Fruit fly (Drosophila melanogaster): Measurements from ENCODE around the gene CG15715.

Gene CG15715

dm6 chr3L:15826985-15827635 is 10.2 kb downstream of the CG15715 start (continued):
- TF ChIP-seq sqz (GFP tag; optimal IDR thresholded peaks at IDR 0.05) (peak; percentile 76), CG6854 (GFP tag; optimal IDR thresholded peaks at IDR 0.05) (peak; percentile 86), CG8944 (GFP tag; optimal IDR thresholded peaks at IDR 0.05) (peak; percentile 50), CG3847 (GFP tag; IDR thresholded peaks at IDR 0.05) (peak; percentile 43), ranshi (GFP tag; IDR thresholded peaks at IDR 0.05) (0 out of 2 replicates have a peak, but pooled peaks have one; percentile 50), CG8924 (tag; optimal IDR thresholded peaks at IDR 0.05) (peak; percentile 89), klu (GFP tag; IDR thresholded peaks at IDR 0.05) (0 out of 2 replicates have a peak, but pooled peaks have one; percentile 20), E2f2 (GFP tag; IDR thresholded peaks at IDR 0.05) (peak; percentile 29; the same call in 1 of the 2 replicates), cg (GFP tag; optimal IDR thresholded peaks at IDR 0.05) (peak; percentile 94), Jarid2 (GFP tag; optimal IDR thresholded peaks at IDR 0.05) (no peak), CG4707 (GFP tag; optimal IDR thresholded peaks at IDR 0.05) (no peak), Atf3 (GFP tag; optimal IDR thresholded peaks at IDR 0.05) (peak; percentile 7), h (optimal IDR thresholded peaks at IDR 0.05) (no peak), cad (GFP tag; optimal IDR thresholded peaks at IDR 0.05) (no peak), emc (GFP tag; optimal IDR thresholded peaks at IDR 0.05) (peak; percentile 27), Dref (GFP tag; IDR thresholded peaks at IDR 0.05) (no peak), gcm (GFP tag; optimal IDR thresholded peaks at IDR 0.05) (peak; percentile 55), CG31365 (tag; optimal IDR thresholded peaks at IDR 0.05) (peak; percentile 50), croc (GFP tag; conservative IDR thresholded peaks at IDR 0.05) (no peak), Dad (GFP tag; optimal IDR thresholded peaks at IDR 0.05) (peak; percentile 19), CG16813 (GFP tag; IDR thresholded peaks at IDR 0.05; ENCODE audit: partially characterized antibody) (no peak), CG2120 (GFP tag; optimal IDR thresholded peaks at IDR 0.05) (peak; percentile 89), PHDP (tag; optimal IDR thresholded peaks at IDR 0.05) (peak; percentile 83), crp (GFP tag; optimal IDR thresholded peaks at IDR 0.05) (peak in 1 of 2 experiments; percentile 0), CG17912 (GFP tag; optimal IDR thresholded peaks at IDR 0.05) (no peak), so (GFP tag; IDR thresholded peaks at IDR 0.05) (peak; percentile 29; the same call in 2 of the 3 replicates), scrt (GFP tag; optimal IDR thresholded peaks at IDR 0.05) (peak; percentile 71), wdn (GFP tag; IDR thresholded peaks at IDR 0.05) (0 out of 2 replicates have a peak, but pooled peaks have one; percentile 3), ems (GFP tag; optimal IDR thresholded peaks at IDR 0.05) (peak; percentile 45), CG18476 (GFP tag; optimal IDR thresholded peaks at IDR 0.05) (peak; percentile 53), CG7372 (GFP tag; IDR thresholded peaks at IDR 0.05) (peak; percentile 39), CG12299 (tag; optimal IDR thresholded peaks at IDR 0.05) (peak; percentile 87), Adf1 (GFP tag; IDR thresholded peaks at IDR 0.05) (peak; percentile 22; the same call in 1 of the 2 replicates), CoRest (tag; optimal IDR thresholded peaks at IDR 0.05) (peak; percentile 90), Abd-B (GFP tag; optimal IDR thresholded peaks at IDR 0.05) (peak; percentile 58), CG10209 (GFP tag; optimal IDR thresholded peaks at IDR 0.05) (peak; percentile 81), Xrp1 (GFP tag; IDR thresholded peaks at IDR 0.05) (peak; percentile 14; the same call in 1 of the 2 replicates), MBD-R2 (GFP tag; IDR thresholded peaks at IDR 0.05) (peak; percentile 36; the same call in 1 of the 2 replicates), CG13296 (GFP tag; optimal IDR thresholded peaks at IDR 0.05) (peak; percentile 87), ap (GFP tag; IDR thresholded peaks at IDR 0.05) (no peak), Sry-δ (GFP tag; optimal IDR thresholded peaks at IDR 0.05) (peak; percentile 67), CG15269 (tag; optimal IDR thresholded peaks at IDR 0.05) (peak; percentile 92), H2.0 (GFP tag; IDR thresholded peaks at IDR 0.05) (peak; percentile 69), CG15479 (GFP tag; optimal IDR thresholded peaks at IDR 0.05) (peak; percentile 25), CG2889 (GFP tag; IDR thresholded peaks at IDR 0.05) (no peak), CG3726 (GFP tag; IDR thresholded peaks at IDR 0.05) (no peak), Spps (tag; optimal IDR thresholded peaks at IDR 0.05) (peak; percentile 29), Deaf1 (tag; optimal IDR thresholded peaks at IDR 0.05) (peak; percentile 66), fru (optimal IDR thresholded peaks at IDR 0.05) (no peak), grn (GFP tag; optimal IDR thresholded peaks at IDR 0.05) (no peak)

Measured in whole organism, embryonic.